Fruit fly (Drosophila melanogaster) whole organism, wandering third instar larva: ENCODE measurements around the gene CG2924.

Experiments used
- Hnf4 ChIP-seq: fragments of 200-800 bp; sonication (Bioruptor generic); optimal IDR thresholded peaks from 2 replicates; lab custom pipeline; 2016; ENCODE audit warnings: missing biosample characterization, mild to moderate bottlenecking, missing genetic modification characterization
- Rel ChIP-seq, 2 experiments: fragments of 200-800 bp; sonication (Bioruptor generic) in 1 of 2; optimal IDR thresholded peaks; 2 replicates in 1 of 2; 3 replicates in 1 of 2; lab custom pipeline; 2016 to 2019; ENCODE audit warnings: mild to moderate bottlenecking in 2 of 2, missing biosample characterization in 2 of 2, missing genetic modification characterization in 2 of 2, moderate library complexity in 1 of 2
- Sp1 ChIP-seq: fragments of 200-800 bp; sonication (Bioruptor generic); optimal IDR thresholded peaks from 3 replicates; lab custom pipeline; 2019; ENCODE audit warnings: missing biosample characterization, mild to moderate bottlenecking, missing genetic modification characterization, moderate library complexity
- dl ChIP-seq, 2 experiments: fragments of 175-275, 200-275 bp in 1 of 2; fragments of 200-275 bp in 1 of 2; sonication (Bioruptor generic); optimal IDR thresholded peaks; lab custom pipeline; 2018; ENCODE audit warnings: mild to moderate bottlenecking in 2 of 2, missing biosample characterization in 2 of 2, missing genetic modification characterization in 2 of 2, moderate library complexity in 2 of 2; ENCODE audit not compliant: partially characterized antibody in 2 of 2, insufficient read depth in 1 of 2
- pan ChIP-seq: fragments of >200 bp; optimal IDR thresholded peaks from 2 replicates; lab custom pipeline; 2017
- psq ChIP-seq: fragments of 200-800 bp; sonication (Bioruptor generic); optimal IDR thresholded peaks from 3 replicates; lab custom pipeline; 2017; ENCODE audit warnings: missing biosample characterization, mild to moderate bottlenecking, missing genetic modification characterization, moderate library complexity
- woc ChIP-seq: sonication (Bioruptor generic); optimal IDR thresholded peaks from 2 replicates; lab custom pipeline; 2016; ENCODE audit warnings: missing biosample characterization, mild to moderate bottlenecking, missing genetic modification characterization

- no peak for TF ChIP-seq pan (lab: Kevin White, UChicago)
- TF ChIP-seq dl (GFP tag; optimal IDR thresholded peaks at IDR 0.05; lab: Kevin White, UChicago; ENCODE audit: insufficient read depth in 1 of 2, partially characterized antibody in 2 of 2), result no peak
- no peak for TF ChIP-seq Hnf4 (GFP tag; lab: Kevin White, UChicago)
- no peak for TF ChIP-seq psq (GFP tag; lab: Kevin White, UChicago)
- TF ChIP-seq Sp1 (GFP tag; lab: Kevin White, UChicago), result no peak
- no peak for TF ChIP-seq woc
- TF ChIP-seq Rel (GFP tag; optimal IDR thresholded peaks at IDR 0.05; lab: Kevin White, UChicago), result no peak
- TF ChIP-seq Rel (tag; optimal IDR thresholded peaks at IDR 0.05; lab: Kevin White, UChicago), result no peak
These were observed 16.4 kb downstream of the CG2924 start, which contains the start of gene CG3091 for dm6 chrX:2254020-2254626.
